Worm (Caenorhabditis elegans) whole organism, L1 larva: ENCODE results near the gene sra-2.

Source experiments
- C16A3.4 ChIP-seq: fragments of 150-350 bp; optimal IDR thresholded peaks from 2 replicates; lab custom pipeline; 2014; ENCODE audit warnings: missing biosample characterization, missing genetic modification characterization
- C34B4.2 ChIP-seq: sonication (generic microtip); optimal IDR thresholded peaks from 2 replicates; lab custom pipeline; 2017; ENCODE audit warnings: mild to moderate bottlenecking, missing genetic modification characterization, missing compliant biosample characterization
- F16B12.6 ChIP-seq: fragments of 150-350 bp; optimal IDR thresholded peaks from 2 replicates; lab custom pipeline; 2014; ENCODE audit warnings: missing biosample characterization, missing genetic modification characterization
- Y116A8C.19 ChIP-seq: sonication (generic microtip); optimal IDR thresholded peaks from 2 replicates; lab custom pipeline; 2016; ENCODE audit warnings: missing compliant biosample characterization, missing genetic modification characterization, borderline replicate concordance
- blmp-1 ChIP-seq: fragments of 150-350 bp; optimal IDR thresholded peaks from 2 replicates; lab custom pipeline; 2014; ENCODE audit warnings: missing biosample characterization, missing genetic modification characterization
- ceh-63 ChIP-seq: fragments of 200-800 bp; sonication (Bioruptor generic); optimal IDR thresholded peaks from 2 replicates; lab custom pipeline; 2018; ENCODE audit warnings: mild to moderate bottlenecking, missing genetic modification characterization, missing compliant biosample characterization
- ceh-8 ChIP-seq: fragments of 200-800 bp; sonication (Bioruptor generic); optimal IDR thresholded peaks from 2 replicates; lab custom pipeline; 2018; ENCODE audit warnings: mild to moderate bottlenecking, missing genetic modification characterization, moderate library complexity, missing compliant biosample characterization
- ceh-82 ChIP-seq, 3 experiments: fragments of 150-350 bp in 1 of 3; sonication (generic microtip) in 2 of 3; optimal IDR thresholded peaks; 2 replicates each; lab custom pipeline; 2014 to 2017; ENCODE audit warnings: missing biosample characterization in 3 of 3, missing genetic modification characterization in 3 of 3
- ceh-90 ChIP-seq: sonication (generic microtip); optimal IDR thresholded peaks from 2 replicates; lab custom pipeline; 2016; ENCODE audit warnings: missing genetic modification characterization, missing compliant biosample characterization
- ces-1 ChIP-seq: fragments of 150-350 bp; optimal IDR thresholded peaks from 2 replicates; lab custom pipeline; 2014; ENCODE audit warnings: missing biosample characterization, missing genetic modification reagents, missing genetic modification characterization
- dpl-1 ChIP-seq, 3 experiments: fragments of 150-350 bp in 2 of 3; sonication (generic microtip) in 1 of 3; optimal IDR thresholded peaks; 2 replicates each; lab custom pipeline; 2014 to 2017; ENCODE audit warnings: missing biosample characterization in 3 of 3, missing genetic modification characterization in 3 of 3, missing genetic modification reagents in 3 of 3
- dsc-1 ChIP-seq: sonication (generic microtip); optimal IDR thresholded peaks from 2 replicates; lab custom pipeline; 2016; ENCODE audit warnings: mild to moderate bottlenecking, missing genetic modification characterization, missing compliant biosample characterization
- efl-3 ChIP-seq: fragments of 200-800 bp; sonication (Bioruptor generic); optimal IDR thresholded peaks from 2 replicates; lab custom pipeline; 2018; ENCODE audit warnings: mild to moderate bottlenecking, missing genetic modification characterization, missing compliant biosample characterization
- elt-2 ChIP-seq: sonication (generic microtip); optimal IDR thresholded peaks from 2 replicates; lab custom pipeline; 2016; ENCODE audit warnings: missing genetic modification characterization, mild to moderate bottlenecking, inconsistent platforms, missing compliant biosample characterization, missing genetic modification reagents
- ets-5 ChIP-seq: fragments of 200-800 bp; sonication (Bioruptor generic); IDR thresholded peaks from 2 replicates; pipeline ENCODE4 v1.3.6; 2022; ENCODE audit warnings: missing genetic modification characterization, missing compliant biosample characterization
- fkh-4 ChIP-seq: sonication (generic microtip); optimal IDR thresholded peaks from 2 replicates; lab custom pipeline; 2016; ENCODE audit warnings: missing compliant biosample characterization, missing genetic modification characterization, borderline replicate concordance
- hlh-17 ChIP-seq: fragments of 200-800 bp; sonication (Bioruptor generic); optimal IDR thresholded peaks from 2 replicates; lab custom pipeline; 2018; ENCODE audit warnings: missing genetic modification characterization, mild to moderate bottlenecking, missing compliant biosample characterization, moderate library complexity, borderline replicate concordance
- irx-1 ChIP-seq: sonication (generic microtip); optimal IDR thresholded peaks from 2 replicates; lab custom pipeline; 2016; ENCODE audit warnings: missing genetic modification characterization, missing compliant biosample characterization
- jun-1 ChIP-seq: fragments of 150-350 bp; optimal IDR thresholded peaks from 2 replicates; lab custom pipeline; 2014; ENCODE audit warnings: missing biosample characterization, missing genetic modification reagents, missing genetic modification characterization
- lin-13 ChIP-seq: fragments of 150-350 bp; optimal IDR thresholded peaks from 2 replicates; lab custom pipeline; 2014; ENCODE audit warnings: missing biosample characterization, missing genetic modification reagents, missing genetic modification characterization
- lin-14 ChIP-seq: fragments of 200-800 bp; sonication (Bioruptor generic); optimal IDR thresholded peaks from 2 replicates; lab custom pipeline; 2018; ENCODE audit warnings: mild to moderate bottlenecking, missing genetic modification characterization, moderate library complexity, missing compliant biosample characterization
- lin-15B ChIP-seq: fragments of 150-350 bp; sonication (generic microtip); optimal IDR thresholded peaks from 3 replicates; lab custom pipeline; 2014; ENCODE audit warnings: missing biosample characterization, missing genetic modification characterization
- lin-35 ChIP-seq, 2 experiments: fragments of 150-350 bp; optimal IDR thresholded peaks; 2 replicates each; lab custom pipeline; 2014; ENCODE audit warnings: missing biosample characterization in 2 of 2, missing genetic modification characterization in 2 of 2, missing genetic modification reagents in 2 of 2
- lin-39 ChIP-seq: fragments of 150-350 bp; optimal IDR thresholded peaks from 2 replicates; lab custom pipeline; 2014; ENCODE audit warnings: missing biosample characterization, missing genetic modification reagents, missing genetic modification characterization
- nhr-11 ChIP-seq: fragments of 150-350 bp; optimal IDR thresholded peaks from 2 replicates; lab custom pipeline; 2014; ENCODE audit warnings: missing biosample characterization, missing genetic modification characterization
- nhr-12 ChIP-seq: sonication (generic microtip); optimal IDR thresholded peaks from 2 replicates; lab custom pipeline; 2017; ENCODE audit warnings: missing biosample characterization, missing genetic modification characterization
- nhr-19 ChIP-seq: fragments of 200-800 bp; sonication (Bioruptor generic); conservative IDR thresholded peaks from 2 replicates; pipeline ENCODE4 v1.3.6; 2022; ENCODE audit warnings: missing genetic modification characterization, missing compliant biosample characterization
- nhr-20 ChIP-seq: sonication (generic microtip); optimal IDR thresholded peaks from 2 replicates; lab custom pipeline; 2016; ENCODE audit warnings: mild to moderate bottlenecking, missing genetic modification characterization, missing compliant biosample characterization
- nhr-237 ChIP-seq: fragments of 150-350 bp; optimal IDR thresholded peaks from 2 replicates; lab custom pipeline; 2014; ENCODE audit warnings: missing biosample characterization, missing genetic modification characterization
- nhr-28 ChIP-seq: fragments of 150-350 bp; optimal IDR thresholded peaks from 2 replicates; lab custom pipeline; 2014; ENCODE audit warnings: missing biosample characterization, missing genetic modification characterization
- nhr-77 ChIP-seq: fragments of 150-350 bp; optimal IDR thresholded peaks from 2 replicates; lab custom pipeline; 2014; ENCODE audit warnings: missing biosample characterization, missing genetic modification characterization
- nhr-90 ChIP-seq: sonication (generic microtip); optimal IDR thresholded peaks from 2 replicates; lab custom pipeline; 2016; ENCODE audit warnings: mild to moderate bottlenecking, missing genetic modification characterization, missing compliant biosample characterization; ENCODE audit not compliant: poor library complexity
- pag-3 ChIP-seq: sonication (generic microtip); optimal IDR thresholded peaks from 2 replicates; lab custom pipeline; 2017; ENCODE audit warnings: missing genetic modification characterization, mild to moderate bottlenecking, missing compliant biosample characterization, antibody characterized with exemption, borderline replicate concordance; ENCODE audit not compliant: insufficient read depth
- pax-3 ChIP-seq: fragments of 200-800 bp; sonication (Bioruptor generic); optimal IDR thresholded peaks from 2 replicates; lab custom pipeline; 2018; ENCODE audit warnings: mild to moderate bottlenecking, missing genetic modification characterization, moderate library complexity, missing compliant biosample characterization
- pqm-1 ChIP-seq: sonication (generic microtip); optimal IDR thresholded peaks from 3 replicates; lab custom pipeline; 2017; ENCODE audit warnings: missing biosample characterization, missing genetic modification characterization
- skn-1 ChIP-seq: fragments of 150-350 bp; optimal IDR thresholded peaks from 2 replicates; lab custom pipeline; 2014; ENCODE audit warnings: missing biosample characterization, missing genetic modification characterization
- sptf-1 ChIP-seq: fragments of 150-350 bp; optimal IDR thresholded peaks from 2 replicates; lab custom pipeline; 2014; ENCODE audit warnings: missing biosample characterization, missing genetic modification characterization
- sup-37 ChIP-seq: fragments of 200-800 bp; sonication (Bioruptor generic); optimal IDR thresholded peaks from 2 replicates; lab custom pipeline; 2018; ENCODE audit warnings: mild to moderate bottlenecking, missing genetic modification characterization, missing compliant biosample characterization
- swsn-7 ChIP-seq: sonication (generic microtip); optimal IDR thresholded peaks from 2 replicates; lab custom pipeline; 2016; ENCODE audit warnings: missing genetic modification characterization, missing compliant biosample characterization
- tbx-2 ChIP-seq: sonication (generic microtip); optimal IDR thresholded peaks from 2 replicates; lab custom pipeline; 2016; ENCODE audit warnings: missing genetic modification characterization, missing compliant biosample characterization
- tlp-1 ChIP-seq: fragments of 150-350 bp; optimal IDR thresholded peaks from 2 replicates; lab custom pipeline; 2014; ENCODE audit warnings: missing biosample characterization, missing genetic modification characterization
- unc-62 ChIP-seq: fragments of 150-350 bp; optimal IDR thresholded peaks from 2 replicates; lab custom pipeline; 2014; ENCODE audit warnings: missing biosample characterization, missing genetic modification reagents, missing genetic modification characterization
- unc-86 ChIP-seq: sonication (generic microtip); optimal IDR thresholded peaks from 2 replicates; lab custom pipeline; 2016; ENCODE audit warnings: missing genetic modification characterization, missing compliant biosample characterization
- unc-98 ChIP-seq: fragments of 200-800 bp; sonication (Bioruptor generic); IDR thresholded peaks from 2 replicates; pipeline ENCODE4 v1.3.6; 2022; ENCODE audit warnings: missing genetic modification characterization, missing compliant biosample characterization
- vab-15 ChIP-seq: sonication (generic microtip); optimal IDR thresholded peaks from 2 replicates; lab custom pipeline; 2017; ENCODE audit warnings: missing genotype, mild to moderate bottlenecking, missing genetic modification characterization, missing compliant biosample characterization
- xbp-1 ChIP-seq: sonication (generic microtip); optimal IDR thresholded peaks from 2 replicates; lab custom pipeline; 2016; ENCODE audit warnings: missing genetic modification characterization, missing compliant biosample characterization
- zip-4 ChIP-seq: fragments of 200-800 bp; sonication (Bioruptor generic); optimal IDR thresholded peaks from 2 replicates; lab custom pipeline; 2018; ENCODE audit warnings: mild to moderate bottlenecking, missing genetic modification characterization, moderate library complexity, missing compliant biosample characterization
- ztf-11 ChIP-seq, 2 experiments: sonication (generic microtip); optimal IDR thresholded peaks; 2 replicates each; lab custom pipeline; 2016 to 2017; ENCODE audit warnings: missing genetic modification characterization in 2 of 2, missing biosample characterization in 1 of 2, missing compliant biosample characterization in 1 of 2

The sra-2 gene

ce11 chrII:9487337-9487950 is 41.1 kb upstream of the sra-2 start, which contains the start of gene T19H5.4 (continued):
- TF ChIP-seq ceh-90 (tag; lab: Kevin White, UChicago) = no peak
- TF ChIP-seq pag-3 (tag; lab: Kevin White, UChicago) = no peak
- TF ChIP-seq swsn-7 = peak; percentile 26
- TF ChIP-seq C16A3.4 (tag; lab: Kevin White, UChicago) = peak; percentile 37
- TF ChIP-seq nhr-90 (tag; lab: Kevin White, UChicago) = peak; percentile 74
- no peak for TF ChIP-seq nhr-77
- no peak for TF ChIP-seq unc-98 (GFP tag; lab: Robert Waterston, UW)
- no peak for TF ChIP-seq nhr-28
- no peak for TF ChIP-seq ets-5
- peak; percentile 85 for TF ChIP-seq nhr-20
- peak; percentile 18 for TF ChIP-seq xbp-1 (tag; lab: Kevin White, UChicago)
- no peak for TF ChIP-seq hlh-17
- TF ChIP-seq Y116A8C.19 = no peak
- peak; percentile 90 for TF ChIP-seq lin-14 (GFP tag; lab: Kevin White, UChicago)
- peak; percentile 34 for TF ChIP-seq jun-1 (tag; lab: Kevin White, UChicago)
- TF ChIP-seq unc-86 (tag; lab: Kevin White, UChicago) = no peak
- TF ChIP-seq tbx-2 (tag; lab: Kevin White, UChicago) = peak; percentile 76
- TF ChIP-seq pax-3 (tag; lab: Kevin White, UChicago) = no peak
- no peak for TF ChIP-seq nhr-11 (tag; lab: Kevin White, UChicago)
- TF ChIP-seq nhr-19 = peak; percentile 61
- no peak for TF ChIP-seq lin-15B (tag; lab: Kevin White, UChicago)
- TF ChIP-seq lin-13 (GFP tag; lab: Kevin White, UChicago) = peak; percentile 44
- no peak for TF ChIP-seq ceh-8 (GFP tag; lab: Kevin White, UChicago)
- peak; percentile 34 for TF ChIP-seq skn-1 (tag; lab: Kevin White, UChicago)
- TF ChIP-seq ces-1 = no peak
- TF ChIP-seq dsc-1 = no peak
- no peak for TF ChIP-seq efl-3 (GFP tag; lab: Kevin White, UChicago)
- TF ChIP-seq C34B4.2 (tag; lab: Kevin White, UChicago) = no peak
- peak; percentile 15 to 61 for TF ChIP-seq lin-35 (GFP tag; optimal IDR thresholded peaks at IDR 0.05; lab: Kevin White, UChicago)
- TF ChIP-seq irx-1 (tag; lab: Kevin White, UChicago) = no peak
- TF ChIP-seq nhr-237 (tag; lab: Kevin White, UChicago) = no peak
- TF ChIP-seq sup-37 = no peak
- TF ChIP-seq lin-39 (tag; lab: Kevin White, UChicago) = no peak
- TF ChIP-seq pqm-1 (tag; lab: Kevin White, UChicago) = no peak
- peak in 2 of 3 experiments; percentile 10 to 16 for TF ChIP-seq dpl-1 (GFP tag; optimal IDR thresholded peaks at IDR 0.05; lab: Kevin White, UChicago)
- TF ChIP-seq ceh-63 (GFP tag; lab: Kevin White, UChicago) = no peak
- TF ChIP-seq vab-15 (tag; lab: Kevin White, UChicago) = no peak
- TF ChIP-seq unc-62 (GFP tag; lab: Kevin White, UChicago) = no peak
- no peak for TF ChIP-seq ztf-11 (tag; optimal IDR thresholded peaks at IDR 0.05; lab: Kevin White, UChicago)
- no peak for TF ChIP-seq nhr-12
- no peak for TF ChIP-seq tlp-1 (tag; lab: Kevin White, UChicago)
- TF ChIP-seq fkh-4 = no peak
- no peak for TF ChIP-seq F16B12.6
- TF ChIP-seq zip-4 (GFP tag; lab: Kevin White, UChicago) = no peak
- TF ChIP-seq sptf-1 (tag; lab: Kevin White, UChicago) = no peak
- TF ChIP-seq blmp-1 (tag; lab: Kevin White, UChicago) = peak; percentile 64
- peak; percentile 3 to 16 (median 12) for TF ChIP-seq ceh-82 (tag; optimal IDR thresholded peaks at IDR 0.05; lab: Kevin White, UChicago)
- TF ChIP-seq elt-2 (tag; lab: Kevin White, UChicago) = peak; percentile 65
